4 worm cellular contexts compared by ENCODE assay signal in genomic region chrX:827502-827901, ce11.
TF ChIP-seq lines count a peak whose summit lies in the region.

No protein-coding gene starts in this region.

TF ChIP-seq in whole organism, L2 larva, 48 proteins besides CTCF, POLR2A, EP300 and RAD21 (continued from another document):
- peak; percentile 75 for TF ChIP-seq sma-9 (GFP tag; optimal IDR thresholded peaks at IDR 0.05; lab: Kevin White, UChicago)
- TF ChIP-seq sma-9 (tag; optimal IDR thresholded peaks at IDR 0.05; lab: Kevin White, UChicago), result no peak
- TF ChIP-seq egl-27 (tag; optimal IDR thresholded peaks at IDR 0.05; lab: Kevin White, UChicago), result peak; percentile 17
- peak; percentile 47 to 76 for TF ChIP-seq lsy-2 (tag; optimal IDR thresholded peaks at IDR 0.05; lab: Kevin White, UChicago)
- TF ChIP-seq Y55F3AM.14 (GFP tag; optimal IDR thresholded peaks at IDR 0.05; lab: Kevin White, UChicago), result peak; percentile 49
- TF ChIP-seq nhr-10 (tag; optimal IDR thresholded peaks at IDR 0.05; lab: Kevin White, UChicago), result peak; percentile 55

TF ChIP-seq in whole organism, L4 larva, 104 proteins besides CTCF, POLR2A, EP300 and RAD21 (continued from another document):
- TF ChIP-seq dmd-6 (GFP tag; IDR thresholded peaks at IDR 0.05; lab: Robert Waterston, UW) (peak; percentile 38; the same call in 1 of the 2 replicates), mep-1 (tag; optimal IDR thresholded peaks at IDR 0.05; lab: Kevin White, UChicago) (peak; percentile 63), tra-1 (GFP tag; IDR thresholded peaks at IDR 0.05; lab: Robert Waterston, UW) (no peak), pha-4 (GFP tag; IDR thresholded peaks at IDR 0.05; lab: Robert Waterston, UW) (no peak), pha-4 (tag; optimal IDR thresholded peaks at IDR 0.05; lab: Kevin White, UChicago) (peak; percentile 90), Y5F2A.4 (GFP tag; optimal IDR thresholded peaks at IDR 0.05; lab: Kevin White, UChicago) (no peak), mdl-1 (tag; optimal IDR thresholded peaks at IDR 0.05; lab: Kevin White, UChicago) (peak; percentile 60 to 87), nhr-41 (GFP tag; IDR thresholded peaks at IDR 0.05; lab: Robert Waterston, UW) (no peak), mes-2 (tag; optimal IDR thresholded peaks at IDR 0.05; lab: Kevin White, UChicago; ENCODE audit: poor library complexity, severe bottlenecking) (peak; percentile 75), rbr-2 (tag; optimal IDR thresholded peaks at IDR 0.05; lab: Kevin White, UChicago) (peak; percentile 76), tag-97 (GFP tag; IDR thresholded peaks at IDR 0.05; lab: Robert Waterston, UW) (no peak), snpc-4 (tag; optimal IDR thresholded peaks at IDR 0.05; lab: Kevin White, UChicago) (no peak), hif-1 (tag; optimal IDR thresholded peaks at IDR 0.05; lab: Kevin White, UChicago) (peak in 1 of 2 experiments; percentile 45), daf-16 (GFP tag; optimal IDR thresholded peaks at IDR 0.05; lab: Kevin White, UChicago) (no peak), daf-16 (tag; optimal IDR thresholded peaks at IDR 0.05; lab: Kevin White, UChicago) (peak; percentile 52), mxl-3 (GFP tag; optimal IDR thresholded peaks at IDR 0.05; lab: Kevin White, UChicago) (peak; percentile 76), set-16 (GFP tag; IDR thresholded peaks at IDR 0.05; lab: Robert Waterston, UW) (no peak), lsy-2 (tag; optimal IDR thresholded peaks at IDR 0.05; lab: Kevin White, UChicago) (peak in 1 of 2 experiments; percentile 71), nhr-48 (tag; optimal IDR thresholded peaks at IDR 0.05; lab: Kevin White, UChicago) (peak; percentile 27), lin-13 (GFP tag; optimal IDR thresholded peaks at IDR 0.05; lab: Kevin White, UChicago) (no peak), jun-1 (tag; optimal IDR thresholded peaks at IDR 0.05; lab: Kevin White, UChicago) (peak; percentile 22), daf-12 (tag; optimal IDR thresholded peaks at IDR 0.05; lab: Kevin White, UChicago) (no peak), lin-39 (tag; optimal IDR thresholded peaks at IDR 0.05; lab: Kevin White, UChicago) (no peak), hlh-30 (tag; optimal IDR thresholded peaks at IDR 0.05; lab: Kevin White, UChicago; ENCODE audit: insufficient read depth) (peak; percentile 82), ztf-7 (tag; optimal IDR thresholded peaks at IDR 0.05; lab: Kevin White, UChicago) (peak; percentile 21)

TF ChIP-seq in whole organism, late embryonic, 69 proteins besides CTCF, POLR2A, EP300 and RAD21 (continued from another document):
- TF ChIP-seq ahr-1 (tag; optimal IDR thresholded peaks at IDR 0.05; lab: Kevin White, UChicago) (no peak), tbx-2 (tag; optimal IDR thresholded peaks at IDR 0.05; lab: Kevin White, UChicago) (peak; percentile 78), ttx-3 (tag; optimal IDR thresholded peaks at IDR 0.05; lab: Kevin White, UChicago) (no peak), pag-3 (tag; optimal IDR thresholded peaks at IDR 0.05; lab: Kevin White, UChicago; ENCODE audit: borderline replicate concordance) (no peak), pha-2 (tag; optimal IDR thresholded peaks at IDR 0.05; lab: Kevin White, UChicago) (no peak), dve-1 (tag; optimal IDR thresholded peaks at IDR 0.05; lab: Kevin White, UChicago) (peak; percentile 72), tbx-7 (tag; optimal IDR thresholded peaks at IDR 0.05; lab: Kevin White, UChicago) (no peak), elt-4 (tag; optimal IDR thresholded peaks at IDR 0.05; lab: Kevin White, UChicago) (no peak), unc-86 (tag; optimal IDR thresholded peaks at IDR 0.05; lab: Kevin White, UChicago) (no peak), hlh-13 (GFP tag; optimal IDR thresholded peaks at IDR 0.05; lab: Kevin White, UChicago) (no peak), hlh-6 (tag; optimal IDR thresholded peaks at IDR 0.05; lab: Kevin White, UChicago) (no peak), ceh-30 (tag; optimal IDR thresholded peaks at IDR 0.05; lab: Kevin White, UChicago) (no peak), elt-2 (tag; optimal IDR thresholded peaks at IDR 0.05; lab: Kevin White, UChicago) (no peak), ceh-9 (tag; optimal IDR thresholded peaks at IDR 0.05; lab: Kevin White, UChicago) (no peak), pat-9 (tag; optimal IDR thresholded peaks at IDR 0.05; lab: Kevin White, UChicago) (no peak), ceh-14 (tag; optimal IDR thresholded peaks at IDR 0.05; lab: Kevin White, UChicago) (peak; percentile 25), odd-2 (tag; optimal IDR thresholded peaks at IDR 0.05; lab: Kevin White, UChicago) (no peak), ceh-2 (tag; optimal IDR thresholded peaks at IDR 0.05; lab: Kevin White, UChicago) (no peak), fkh-10 (GFP tag; optimal IDR thresholded peaks at IDR 0.05; lab: Kevin White, UChicago) (no peak), pros-1 (tag; optimal IDR thresholded peaks at IDR 0.05; lab: Kevin White, UChicago) (peak; percentile 6), pax-1 (tag; optimal IDR thresholded peaks at IDR 0.05; lab: Kevin White, UChicago) (no peak), gmeb-2 (tag; optimal IDR thresholded peaks at IDR 0.05; lab: Kevin White, UChicago) (no peak), T23F11.4 (GFP tag; optimal IDR thresholded peaks at IDR 0.05; lab: Kevin White, UChicago) (no peak), lim-6 (tag; optimal IDR thresholded peaks at IDR 0.05; lab: Kevin White, UChicago) (no peak), nhr-11 (tag; optimal IDR thresholded peaks at IDR 0.05; lab: Kevin White, UChicago) (no peak), ceh-19 (GFP tag; optimal IDR thresholded peaks at IDR 0.05; lab: Kevin White, UChicago) (peak; percentile 6), zip-5 (tag; optimal IDR thresholded peaks at IDR 0.05; lab: Kevin White, UChicago) (no peak), C08G9.2 (tag; optimal IDR thresholded peaks at IDR 0.05; lab: Kevin White, UChicago) (no peak), unc-3 (GFP tag; conservative IDR thresholded peaks at IDR 0.05; lab: Robert Waterston, UW) (no peak), unc-3 (tag; optimal IDR thresholded peaks at IDR 0.05; lab: Kevin White, UChicago) (no peak), fax-1 (tag; optimal IDR thresholded peaks at IDR 0.05; lab: Kevin White, UChicago) (no peak), unc-55 (GFP tag; optimal IDR thresholded peaks at IDR 0.05; lab: Kevin White, UChicago) (peak; percentile 74), ceh-45 (GFP tag; IDR thresholded peaks at IDR 0.05; lab: Robert Waterston, UW) (no peak), ceh-48 (tag; optimal IDR thresholded peaks at IDR 0.05; lab: Kevin White, UChicago) (no peak), sox-2 (GFP tag; IDR thresholded peaks at IDR 0.05; lab: Robert Waterston, UW) (no peak), ama-1 (optimal IDR thresholded peaks at IDR 0.05; lab: Kevin White, UChicago) (no peak), dmd-4 (tag; optimal IDR thresholded peaks at IDR 0.05; lab: Kevin White, UChicago; ENCODE audit: borderline replicate concordance) (no peak), K02D7.2 (tag; optimal IDR thresholded peaks at IDR 0.05; lab: Kevin White, UChicago) (no peak), ztf-16 (tag; optimal IDR thresholded peaks at IDR 0.05; lab: Kevin White, UChicago) (no peak), ceh-18 (tag; optimal IDR thresholded peaks at IDR 0.05; lab: Kevin White, UChicago) (peak; percentile 51), npax-4 (tag; optimal IDR thresholded peaks at IDR 0.05; lab: Kevin White, UChicago) (no peak), pqm-1 (tag; optimal IDR thresholded peaks at IDR 0.05; lab: Kevin White, UChicago) (no peak), sdc-2 (tag; optimal IDR thresholded peaks at IDR 0.05; lab: Kevin White, UChicago) (peak; percentile 58)

TF ChIP-seq in whole organism, mixed stage, embryonic, 35 proteins besides CTCF, POLR2A, EP300 and RAD21 (continued from another document):
- no peak for TF ChIP-seq ztf-11 (tag; optimal IDR thresholded peaks at IDR 0.05; lab: Kevin White, UChicago)
- TF ChIP-seq bed-3 (GFP tag; optimal IDR thresholded peaks at IDR 0.05; lab: Kevin White, UChicago), result no peak
- no peak for TF ChIP-seq zip-8 (tag; optimal IDR thresholded peaks at IDR 0.05; lab: Kevin White, UChicago)
- TF ChIP-seq nhr-76 (tag; optimal IDR thresholded peaks at IDR 0.05; lab: Kevin White, UChicago), result no peak
